Worm (Caenorhabditis elegans): ENCODE data around the gene srw-118.
A peak's percentile ranks its signal among the peaks of the same experiment; 100 is the strongest.

The srw-118 gene

ce11 chrV:2993816-2994215 is 13.9 kb upstream of the srw-118 start, which contains the start of gene srw-115:
TSS of gene srw-115 (minus strand) at chrV:2993916.
- TF ChIP-seq mab-9 (GFP tag; IDR thresholded peaks at IDR 0.05) (no peak), ceh-82 (tag; optimal IDR thresholded peaks at IDR 0.05) (no peak), isw-1 (GFP tag; IDR thresholded peaks at IDR 0.05) (no peak), C34B4.2 (tag; optimal IDR thresholded peaks at IDR 0.05) (no peak), ceh-8 (GFP tag; optimal IDR thresholded peaks at IDR 0.05) (no peak)

- TF ChIP-seq ceh-82 (tag; optimal IDR thresholded peaks at IDR 0.05): no peak
- no peak for TF ChIP-seq nhr-90 (tag; optimal IDR thresholded peaks at IDR 0.05; ENCODE audit: poor library complexity)
- TF ChIP-seq pag-3 (tag; optimal IDR thresholded peaks at IDR 0.05; ENCODE audit: borderline replicate concordance, insufficient read depth): no peak
- no peak for TF ChIP-seq lin-15B (tag; optimal IDR thresholded peaks at IDR 0.05)
- no peak for TF ChIP-seq ztf-11 (tag; optimal IDR thresholded peaks at IDR 0.05)
Measured at ce11 chrV:2992060-2992459, 12.2 kb upstream of the srw-118 start.

DNA sequence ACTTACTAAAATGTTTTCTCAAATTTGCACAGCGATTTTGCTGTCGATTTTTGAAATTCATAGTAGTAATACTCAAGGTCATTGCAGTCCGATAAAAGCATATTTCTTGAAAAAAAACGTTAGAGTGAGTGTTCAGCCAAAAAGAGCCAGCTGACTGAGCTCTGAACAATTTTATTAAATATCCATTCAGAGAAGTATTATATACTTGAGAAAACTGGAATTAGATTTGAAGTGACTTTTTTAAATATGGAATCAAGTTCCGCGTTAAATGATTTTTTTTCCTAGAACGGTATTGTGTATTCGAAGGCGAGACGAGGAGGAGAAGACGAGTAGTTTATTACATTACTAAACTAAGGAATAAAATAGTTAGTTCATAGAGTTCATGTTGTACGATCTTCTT is 11.6 kb upstream of the srw-118 start, which contains the start of gene srw-121:
TSS of gene srw-121 (minus strand) at position 101 of the 400 bp plus-strand sequence.
- TF ChIP-seq unc-98 (GFP tag; IDR thresholded peaks at IDR 0.05) (no peak), alr-1 (tag; optimal IDR thresholded peaks at IDR 0.05; ENCODE audit: borderline replicate concordance) (no peak), aly-2 (tag; optimal IDR thresholded peaks at IDR 0.05) (no peak), mab-9 (GFP tag; IDR thresholded peaks at IDR 0.05) (no peak), C04F5.9 (tag; optimal IDR thresholded peaks at IDR 0.05) (no peak), efl-1 (optimal IDR thresholded peaks at IDR 0.05) (no peak), efl-1 (GFP tag; optimal IDR thresholded peaks at IDR 0.05 in 1 of 2) (no peak), ama-1 (optimal IDR thresholded peaks at IDR 0.05) (no peak), fkh-4 (tag; optimal IDR thresholded peaks at IDR 0.05; ENCODE audit: borderline replicate concordance) (no peak), tlp-1 (tag; optimal IDR thresholded peaks at IDR 0.05) (no peak), aha-1 (tag; optimal IDR thresholded peaks at IDR 0.05) (no peak), pag-3 (tag; optimal IDR thresholded peaks at IDR 0.05; ENCODE audit: borderline replicate concordance, insufficient read depth) (no peak), sup-37 (GFP tag; optimal IDR thresholded peaks at IDR 0.05) (no peak), dpl-1 (GFP tag; optimal IDR thresholded peaks at IDR 0.05) (no peak), elt-2 (tag; optimal IDR thresholded peaks at IDR 0.05) (no peak), nhr-90 (tag; optimal IDR thresholded peaks at IDR 0.05; ENCODE audit: poor library complexity) (no peak), fkh-8 (tag; optimal IDR thresholded peaks at IDR 0.05) (no peak)

ce11 chrV:2987407-2987806 is 7.5 kb upstream of the srw-118 start, which contains the start of gene srh-85:
TSS of gene srh-85 (minus strand) at chrV:2987507.
- TF ChIP-seq nhr-19 (GFP tag; conservative IDR thresholded peaks at IDR 0.05): no peak
- TF ChIP-seq F16B12.6 (tag; optimal IDR thresholded peaks at IDR 0.05): no peak
- TF ChIP-seq efl-1 (optimal IDR thresholded peaks at IDR 0.05): no peak
- peak in 1 of 2 experiments; percentile 62 for TF ChIP-seq efl-1 (GFP tag; optimal IDR thresholded peaks at IDR 0.05 in 1 of 2)

DNA sequence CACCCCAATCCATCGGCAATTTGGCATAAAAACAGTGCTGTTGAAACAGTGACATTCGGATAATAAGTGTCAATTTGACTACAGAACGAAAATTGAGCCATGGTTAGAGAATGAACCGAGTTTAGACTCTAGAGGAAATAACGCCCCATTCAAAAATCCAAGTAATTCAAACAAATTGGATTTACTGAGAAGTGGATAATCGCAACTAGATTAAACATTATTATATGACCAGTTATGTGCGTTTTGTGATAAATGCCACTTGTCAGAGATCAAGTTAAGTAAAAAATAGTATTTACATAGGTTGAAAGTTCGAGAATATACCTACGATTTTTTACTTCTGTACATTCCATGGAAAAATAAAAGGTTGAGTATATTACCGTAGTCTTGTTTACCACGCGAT is 5.4 kb upstream of the srw-118 start, which contains the start of gene srw-139:
TSS of gene srw-139 (minus strand) at position 101 of the 400 bp plus-strand sequence.
- TF ChIP-seq rnt-1 (tag; optimal IDR thresholded peaks at IDR 0.05) (no peak), aha-1 (tag; optimal IDR thresholded peaks at IDR 0.05) (no peak), lin-14 (GFP tag; optimal IDR thresholded peaks at IDR 0.05) (no peak), unc-30 (tag; optimal IDR thresholded peaks at IDR 0.05) (no peak), vab-15 (tag; optimal IDR thresholded peaks at IDR 0.05) (no peak), mep-1 (tag; optimal IDR thresholded peaks at IDR 0.05) (no peak), hlh-17 (GFP tag; optimal IDR thresholded peaks at IDR 0.05; ENCODE audit: borderline replicate concordance) (no peak), nhr-90 (tag; optimal IDR thresholded peaks at IDR 0.05; ENCODE audit: poor library complexity) (no peak), unc-86 (tag; optimal IDR thresholded peaks at IDR 0.05) (no peak), tbx-2 (tag; optimal IDR thresholded peaks at IDR 0.05) (no peak)

Measured in whole organism, L1 larva.